Worm (Caenorhabditis elegans): ENCODE measurements around the gene srh-35.

DNA sequence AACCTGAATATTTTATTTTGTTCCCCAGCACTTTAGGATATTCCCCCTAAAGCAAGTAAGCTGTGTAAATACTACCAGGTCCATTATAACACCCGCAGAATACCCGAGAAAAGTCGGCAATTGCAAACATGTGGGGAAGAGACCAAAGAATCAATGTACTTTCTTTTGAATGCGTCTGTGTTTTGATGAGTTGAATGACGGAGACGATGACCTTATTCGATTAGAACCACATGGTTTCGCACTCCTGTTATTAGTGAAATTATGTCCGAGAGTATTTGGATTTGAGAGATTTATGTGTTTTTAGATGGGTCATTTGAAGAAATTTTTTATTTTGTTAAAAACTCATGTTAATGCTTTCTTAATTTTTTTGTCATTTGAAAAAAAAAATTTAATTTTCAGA is 16.3 kb upstream of the srh-35 start:
- no peak for TF ChIP-seq zag-1 (tag; optimal IDR thresholded peaks at IDR 0.05)
- no peak for TF ChIP-seq nhr-77 (tag; optimal IDR thresholded peaks at IDR 0.05)
- no peak for TF ChIP-seq ama-1 (optimal IDR thresholded peaks at IDR 0.05)
- TF ChIP-seq ceh-82 (tag; optimal IDR thresholded peaks at IDR 0.05) = no peak
- TF ChIP-seq elt-1 (tag; optimal IDR thresholded peaks at IDR 0.05) = no peak
- no peak for TF ChIP-seq ztf-11 (tag; optimal IDR thresholded peaks at IDR 0.05)
- TF ChIP-seq gmeb-1 (tag; optimal IDR thresholded peaks at IDR 0.05) = no peak
- no peak for TF ChIP-seq ztf-4 (tag; optimal IDR thresholded peaks at IDR 0.05)
- TF ChIP-seq nhr-25 (tag; optimal IDR thresholded peaks at IDR 0.05) = no peak
- no peak for TF ChIP-seq nhr-6 (tag; optimal IDR thresholded peaks at IDR 0.05)
